Fruit fly (Drosophila melanogaster): ENCODE measurements around the gene Nepl6.
A peak's percentile ranks its signal among the peaks of the same experiment; 100 is the strongest.

Gene Nepl6

dm6 chr2L:6351809-6352182, 33.5 kb downstream of the Nepl6 start (continued):
- TF ChIP-seq trh (GFP tag; optimal IDR thresholded peaks at IDR 0.05), result peak; percentile 41
- TF ChIP-seq CG18011 (GFP tag; optimal IDR thresholded peaks at IDR 0.05), result peak; percentile 55
- peak; percentile 50; the same call in 1 of the 2 replicates for TF ChIP-seq MBD-R2 (GFP tag; IDR thresholded peaks at IDR 0.05)
- peak; percentile 38 for TF ChIP-seq CG4617 (GFP tag; optimal IDR thresholded peaks at IDR 0.05; ENCODE audit: borderline replicate concordance)
- peak; percentile 97 for TF ChIP-seq CG2120 (GFP tag; optimal IDR thresholded peaks at IDR 0.05)
- peak; percentile 84 for TF ChIP-seq Oli (tag; optimal IDR thresholded peaks at IDR 0.05)
- no peak for TF ChIP-seq fru (optimal IDR thresholded peaks at IDR 0.05)
- TF ChIP-seq dimm (GFP tag; IDR thresholded peaks at IDR 0.05), result peak; percentile 71
- TF ChIP-seq inv (GFP tag; IDR thresholded peaks at IDR 0.05; ENCODE audit: partially characterized antibody), result peak; percentile 61
- peak; percentile 91 for TF ChIP-seq CG9215 (GFP tag; IDR thresholded peaks at IDR 0.05)
- peak; percentile 88 for TF ChIP-seq CG6272 (GFP tag; IDR thresholded peaks at IDR 0.05)
- TF ChIP-seq NFAT (GFP tag; IDR thresholded peaks at IDR 0.05), result peak; percentile 65
- TF ChIP-seq Fer1 (GFP tag; optimal IDR thresholded peaks at IDR 0.05), result peak; percentile 87
- peak in 1 of 3 experiments; percentile 35 for TF ChIP-seq lola (GFP tag; optimal IDR thresholded peaks at IDR 0.05)
- peak; percentile 76 for TF ChIP-seq tio (GFP tag; optimal IDR thresholded peaks at IDR 0.05)
- TF ChIP-seq CG4820 (GFP tag; optimal IDR thresholded peaks at IDR 0.05), result peak; percentile 71
- peak; percentile 72 for TF ChIP-seq CG9727 (GFP tag; optimal IDR thresholded peaks at IDR 0.05)
- TF ChIP-seq sim (GFP tag; IDR thresholded peaks at IDR 0.05), result no peak; the same call in 1 of the 2 replicates
- TF ChIP-seq CG14860 (GFP tag; IDR thresholded peaks at IDR 0.05; ENCODE audit: partially characterized antibody), result no peak
- peak; percentile 71 for TF ChIP-seq CG17385 (GFP tag; optimal IDR thresholded peaks at IDR 0.05)
- peak; percentile 74 for TF ChIP-seq CG4730 (GFP tag; IDR thresholded peaks at IDR 0.05)
- TF ChIP-seq CTCF (GFP tag; optimal IDR thresholded peaks at IDR 0.05), result no peak
- TF ChIP-seq ERR (GFP tag; optimal IDR thresholded peaks at IDR 0.05), result peak; percentile 66
- TF ChIP-seq CG3281 (GFP tag; optimal IDR thresholded peaks at IDR 0.05), result peak; percentile 90
- peak; percentile 87 for TF ChIP-seq Meics (GFP tag; optimal IDR thresholded peaks at IDR 0.05)
- TF ChIP-seq otp (GFP tag; IDR thresholded peaks at IDR 0.05), result peak; percentile 47; the same call in 1 of the 3 replicates
- TF ChIP-seq slbo (GFP tag; IDR thresholded peaks at IDR 0.05), result peak; percentile 94
- TF ChIP-seq wor (GFP tag; IDR thresholded peaks at IDR 0.05), result peak; percentile 74
- peak; percentile 93 for TF ChIP-seq lab (GFP tag; optimal IDR thresholded peaks at IDR 0.05)
- peak; percentile 72 for TF ChIP-seq CG10654 (GFP tag; optimal IDR thresholded peaks at IDR 0.05)
- TF ChIP-seq yki (optimal IDR thresholded peaks at IDR 0.05), result no peak
- TF ChIP-seq nau (GFP tag; optimal IDR thresholded peaks at IDR 0.05), result peak; percentile 65
- peak; percentile 47; the same call in 1 of the 3 replicates for TF ChIP-seq ci (GFP tag; IDR thresholded peaks at IDR 0.05)
- TF ChIP-seq Hr78 (GFP tag; optimal IDR thresholded peaks at IDR 0.05), result peak in 1 of 2 experiments; percentile 60
- peak; percentile 90 for TF ChIP-seq Taf1 (GFP tag; IDR thresholded peaks at IDR 0.05)
- TF ChIP-seq Dfd (GFP tag; optimal IDR thresholded peaks at IDR 0.05), result no peak
- TF ChIP-seq Aef1 (GFP tag; IDR thresholded peaks at IDR 0.05), result peak; percentile 91
- TF ChIP-seq Hr51 (GFP tag; optimal IDR thresholded peaks at IDR 0.05), result peak; percentile 48 to 89
- TF ChIP-seq CG12769 (tag; optimal IDR thresholded peaks at IDR 0.05), result peak; percentile 85
- TF ChIP-seq kay (GFP tag; optimal IDR thresholded peaks at IDR 0.05), result peak; percentile 75
- TF ChIP-seq twi (tag; optimal IDR thresholded peaks at IDR 0.05), result peak; percentile 63
- no peak for TF ChIP-seq pan (optimal IDR thresholded peaks at IDR 0.05)
- peak in 1 of 2 experiments; percentile 78 for TF ChIP-seq pan (GFP tag; optimal IDR thresholded peaks at IDR 0.05 in 1 of 2, IDR thresholded peaks at IDR 0.05 in 1 of 2)
- TF ChIP-seq CG30403 (GFP tag; optimal IDR thresholded peaks at IDR 0.05), result peak; percentile 93
- peak; percentile 53 for TF ChIP-seq jing (GFP tag; optimal IDR thresholded peaks at IDR 0.05)
- TF ChIP-seq h (optimal IDR thresholded peaks at IDR 0.05), result no peak
- TF ChIP-seq CG30020 (tag; optimal IDR thresholded peaks at IDR 0.05), result peak; percentile 9
- TF ChIP-seq CG6683 (GFP tag; optimal IDR thresholded peaks at IDR 0.05), result peak; percentile 54
- TF ChIP-seq NK7.1 (GFP tag; optimal IDR thresholded peaks at IDR 0.05), result peak; percentile 66
- TF ChIP-seq Myb (GFP tag; optimal IDR thresholded peaks at IDR 0.05), result peak; percentile 68
- TF ChIP-seq jumu (GFP tag; optimal IDR thresholded peaks at IDR 0.05), result peak; percentile 76
- no peak for TF ChIP-seq Doc3 (GFP tag; IDR thresholded peaks at IDR 0.05; ENCODE audit: partially characterized antibody)

Measured in whole organism, embryonic.